Worm (Caenorhabditis elegans) whole organism, young adult: ENCODE measurements around the gene H12I19.115.

Experiments used
- B0019.2 ChIP-seq: fragments of 200-800 bp; sonication (Bioruptor generic); conservative IDR thresholded peaks from 2 replicates; pipeline ENCODE4 v1.3.6; 2022; ENCODE audit warnings: missing genetic modification reagents, missing genetic modification characterization, missing compliant biosample characterization
- B0035.1 ChIP-seq: sonication (generic microtip); optimal IDR thresholded peaks from 2 replicates; lab custom pipeline; 2016; ENCODE audit warnings: missing genetic modification characterization, mild to moderate bottlenecking, missing compliant biosample characterization, missing genotype, missing genetic modification reagents
- F37B4.10 ChIP-seq: fragments of 200-800 bp; sonication (Bioruptor generic); IDR thresholded peaks from 2 replicates; pipeline ENCODE4 v1.3.6; 2022; ENCODE audit warnings: missing genetic modification characterization, missing compliant biosample characterization
- F52B5.7 ChIP-seq: sonication (generic microtip); optimal IDR thresholded peaks from 2 replicates; lab custom pipeline; 2016; ENCODE audit warnings: mild to moderate bottlenecking, missing genetic modification characterization, missing compliant biosample characterization
- F55B11.4 ChIP-seq: sonication (generic microtip); optimal IDR thresholded peaks from 2 replicates; lab custom pipeline; 2016; ENCODE audit warnings: missing compliant biosample characterization, missing genetic modification characterization, borderline replicate concordance; ENCODE audit not compliant: insufficient read depth
- F57C9.4 ChIP-seq: sonication (generic microtip); optimal IDR thresholded peaks from 2 replicates; lab custom pipeline; 2017; ENCODE audit warnings: mild to moderate bottlenecking, missing genetic modification characterization, missing compliant biosample characterization
- T26A5.8 ChIP-seq: sonication (generic microtip); optimal IDR thresholded peaks from 2 replicates; lab custom pipeline; 2016; ENCODE audit warnings: missing genetic modification characterization, missing compliant biosample characterization
- Y67H2A.10 ChIP-seq: fragments of 200-800 bp; sonication (Bioruptor generic); conservative IDR thresholded peaks from 2 replicates; pipeline ENCODE4 v1.3.6; 2022; ENCODE audit warnings: missing genetic modification reagents, missing genetic modification characterization, missing compliant biosample characterization
- Y79H2A.3 ChIP-seq: fragments of 200-800 bp; sonication (Bioruptor generic); conservative IDR thresholded peaks from 2 replicates; pipeline ENCODE4 v1.3.6; 2022; ENCODE audit warnings: missing genetic modification reagents, missing genetic modification characterization, missing compliant biosample characterization
- Y95B8A.8 ChIP-seq: fragments of 200-800 bp; sonication (Bioruptor generic); IDR thresholded peaks from 2 replicates; pipeline ENCODE4 v1.3.6; 2022; ENCODE audit warnings: missing genetic modification reagents, missing genetic modification characterization, missing compliant biosample characterization
- ZK185.1 ChIP-seq: sonication (generic microtip); optimal IDR thresholded peaks from 2 replicates; lab custom pipeline; 2016; ENCODE audit warnings: mild to moderate bottlenecking, missing genetic modification characterization, missing compliant biosample characterization; ENCODE audit not compliant: poor library complexity, severe bottlenecking
- ama-1 ChIP-seq, 3 experiments: fragments of 150-350 bp in 1 of 3; sonication (generic microtip) in 2 of 3; optimal IDR thresholded peaks; 2 replicates each; lab custom pipeline; 2014 to 2018; ENCODE audit warnings: missing biosample characterization in 2 of 3, missing genetic modification characterization in 2 of 3, missing genetic modification reagents in 2 of 3
- athp-1 ChIP-seq: sonication (generic microtip); optimal IDR thresholded peaks from 2 replicates; lab custom pipeline; 2017; ENCODE audit warnings: mild to moderate bottlenecking, missing genetic modification characterization, missing compliant biosample characterization
- ceh-91 ChIP-seq: fragments of 200-800 bp; sonication (Bioruptor generic); IDR thresholded peaks from 2 replicates; pipeline ENCODE4 v1.3.6; 2022; ENCODE audit warnings: missing genetic modification reagents, missing genetic modification characterization, missing compliant biosample characterization
- die-1 ChIP-seq: sonication (generic microtip); optimal IDR thresholded peaks from 2 replicates; lab custom pipeline; 2016; ENCODE audit warnings: missing genotype, mild to moderate bottlenecking, missing genetic modification characterization, missing compliant biosample characterization
- dpff-1 ChIP-seq: sonication (generic microtip); optimal IDR thresholded peaks from 2 replicates; lab custom pipeline; 2017; ENCODE audit warnings: mild to moderate bottlenecking, missing genetic modification characterization, missing compliant biosample characterization
- efl-1 ChIP-seq: fragments of 150-350 bp; optimal IDR thresholded peaks from 2 replicates; lab custom pipeline; 2014; ENCODE audit warnings: missing biosample characterization, missing genetic modification reagents, missing genetic modification characterization
- egl-18 ChIP-seq: fragments of 200-800 bp; sonication (Bioruptor generic); IDR thresholded peaks from 2 replicates; pipeline ENCODE4 v1.3.6; 2022; ENCODE audit warnings: missing genetic modification reagents, missing genetic modification characterization, missing compliant biosample characterization
- hmg-1.2 ChIP-seq: fragments of 200-800 bp; sonication (Bioruptor generic); IDR thresholded peaks from 2 replicates; pipeline ENCODE4 v1.3.6; 2022; ENCODE audit warnings: missing genetic modification reagents, missing genetic modification characterization, missing compliant biosample characterization
- hmg-20 ChIP-seq: fragments of 200-800 bp; sonication (Bioruptor generic); IDR thresholded peaks from 2 replicates; pipeline ENCODE4 v1.3.6; 2022; ENCODE audit warnings: missing genetic modification reagents, missing genetic modification characterization, missing compliant biosample characterization
- let-607 ChIP-seq, 2 experiments: fragments of 200-800 bp in 1 of 2; sonication (Bioruptor generic) in 1 of 2; sonication (generic microtip) in 1 of 2; optimal IDR thresholded peaks; 2 replicates each; lab custom pipeline; 2016 to 2018; ENCODE audit warnings: mild to moderate bottlenecking in 2 of 2, missing compliant biosample characterization in 2 of 2, missing genetic modification characterization in 2 of 2, moderate library complexity in 2 of 2, missing genotype in 1 of 2
- lin-26 ChIP-seq: fragments of 200-800 bp; sonication (Bioruptor generic); IDR thresholded peaks from 2 replicates; pipeline ENCODE4 v1.3.6; 2022; ENCODE audit warnings: missing genetic modification reagents, missing genetic modification characterization, missing compliant biosample characterization
- lir-1 ChIP-seq: fragments of 200-800 bp; sonication (Bioruptor generic); conservative IDR thresholded peaks from 2 replicates; pipeline ENCODE4 v1.3.6; 2022; ENCODE audit warnings: missing genetic modification reagents, missing genetic modification characterization, missing compliant biosample characterization
- madf-6 ChIP-seq: fragments of 200-800 bp; sonication (Bioruptor generic); IDR thresholded peaks from 2 replicates; pipeline ENCODE4 v1.3.6; 2022; ENCODE audit warnings: missing genetic modification reagents, missing genetic modification characterization, missing compliant biosample characterization
- nfyb-1 ChIP-seq: fragments of 200-800 bp; sonication (Bioruptor generic); IDR thresholded peaks from 2 replicates; pipeline ENCODE4 v1.3.6; 2022; ENCODE audit warnings: missing genetic modification reagents, missing genetic modification characterization, missing compliant biosample characterization
- nhr-120 ChIP-seq: fragments of 200-800 bp; sonication (Bioruptor generic); IDR thresholded peaks from 2 replicates; pipeline ENCODE4 v1.3.6; 2022; ENCODE audit warnings: missing genetic modification characterization, missing compliant biosample characterization
- nhr-179 ChIP-seq: sonication (generic microtip); optimal IDR thresholded peaks from 2 replicates; lab custom pipeline; 2016; ENCODE audit warnings: mild to moderate bottlenecking, missing genetic modification characterization, missing compliant biosample characterization
- nhr-80 ChIP-seq: sonication (generic microtip); optimal IDR thresholded peaks from 2 replicates; lab custom pipeline; 2016; ENCODE audit warnings: missing genetic modification characterization, missing compliant biosample characterization
- sea-2 ChIP-seq: fragments of 200-800 bp; sonication (Bioruptor generic); IDR thresholded peaks from 2 replicates; pipeline ENCODE4 v1.3.6; 2022; ENCODE audit warnings: missing genetic modification characterization, missing compliant biosample characterization
- snpc-4 ChIP-seq, 5 experiments: fragments of 150-350 bp in 1 of 5; sonication (generic microtip) in 4 of 5; optimal IDR thresholded peaks; 2 replicates each; lab custom pipeline; 2014 to 2018; ENCODE audit warnings: missing genetic modification characterization in 5 of 5, missing biosample characterization in 3 of 5, antibody characterized with exemption in 2 of 5, mild to moderate bottlenecking in 2 of 5, missing compliant biosample characterization in 2 of 5, missing genotype in 2 of 5, moderate library complexity in 2 of 5, missing genetic modification reagents in 1 of 5
- sptf-2 ChIP-seq: fragments of 200-800 bp; sonication (Bioruptor generic); optimal IDR thresholded peaks from 2 replicates; lab custom pipeline; 2018; ENCODE audit warnings: mild to moderate bottlenecking, missing genetic modification characterization, missing compliant biosample characterization
- tbp1 ChIP-seq: fragments of 200-800 bp; sonication (Bioruptor generic); optimal IDR thresholded peaks from 2 replicates; lab custom pipeline; 2018; ENCODE audit warnings: mild to moderate bottlenecking, missing genetic modification characterization, missing compliant biosample characterization
- unc-62 ChIP-seq: fragments of 150-350 bp; optimal IDR thresholded peaks from 2 replicates; lab custom pipeline; 2014; ENCODE audit warnings: missing biosample characterization, missing genetic modification reagents, missing genetic modification characterization
- ztf-22 ChIP-seq: fragments of 200-800 bp; sonication (Bioruptor generic); optimal IDR thresholded peaks from 2 replicates; lab custom pipeline; 2018; ENCODE audit warnings: mild to moderate bottlenecking, missing genetic modification characterization, moderate library complexity, missing compliant biosample characterization

The H12I19.115 gene

ce11 chrIV:14133400-14133799 is 5.7 kb upstream of the H12I19.115 start:
- TF ChIP-seq T26A5.8 (tag; lab: Kevin White, UChicago) = no peak
- TF ChIP-seq madf-6 (GFP tag; lab: Robert Waterston, UW) = no peak
- TF ChIP-seq egl-18 (GFP tag; lab: Robert Waterston, UW) = no peak
- no peak for TF ChIP-seq lin-26 (GFP tag; lab: Robert Waterston, UW)
- no peak for TF ChIP-seq nhr-120
- no peak for TF ChIP-seq nhr-179
- TF ChIP-seq ceh-91 (GFP tag; lab: Robert Waterston, UW) = no peak
- no peak for TF ChIP-seq B0019.2 (GFP tag; lab: Robert Waterston, UW)
- no peak for TF ChIP-seq hmg-1.2
- TF ChIP-seq nhr-80 (tag; lab: Kevin White, UChicago) = no peak
- TF ChIP-seq, all 124 proteins: peak for 0

DNA sequence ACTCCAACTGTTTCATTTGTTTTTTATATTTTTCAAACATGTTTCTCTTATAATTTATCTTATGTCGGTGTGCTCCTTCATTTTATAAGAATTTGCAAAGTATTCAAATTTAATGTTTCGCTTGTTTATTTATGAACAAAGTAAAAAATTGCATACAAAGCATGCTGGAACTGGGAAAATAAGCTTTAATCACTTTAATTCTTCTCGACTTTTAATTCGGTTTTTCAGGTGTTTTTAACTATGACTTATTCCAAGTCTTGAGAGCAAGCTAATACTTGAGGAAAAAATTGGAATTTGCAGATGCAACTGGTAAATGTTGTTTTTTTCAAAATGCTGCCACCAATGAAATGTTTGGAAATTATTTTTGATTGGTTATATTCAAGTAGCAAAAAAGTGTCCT is 4.1 kb upstream of the H12I19.115 start, which contains the start of gene srz-59:
Gene srz-59 (plus strand): TSS at position 301 of the 400 bp plus-strand sequence.
- TF ChIP-seq unc-62 (GFP tag; lab: Kevin White, UChicago) = no peak
- TF ChIP-seq snpc-4 (GFP tag; optimal IDR thresholded peaks at IDR 0.05; lab: Kevin White, UChicago) = no peak
- peak in 1 of 4 experiments; percentile 10 for TF ChIP-seq snpc-4 (tag; optimal IDR thresholded peaks at IDR 0.05; lab: Kevin White, UChicago)
- no peak for TF ChIP-seq F37B4.10

DNA sequence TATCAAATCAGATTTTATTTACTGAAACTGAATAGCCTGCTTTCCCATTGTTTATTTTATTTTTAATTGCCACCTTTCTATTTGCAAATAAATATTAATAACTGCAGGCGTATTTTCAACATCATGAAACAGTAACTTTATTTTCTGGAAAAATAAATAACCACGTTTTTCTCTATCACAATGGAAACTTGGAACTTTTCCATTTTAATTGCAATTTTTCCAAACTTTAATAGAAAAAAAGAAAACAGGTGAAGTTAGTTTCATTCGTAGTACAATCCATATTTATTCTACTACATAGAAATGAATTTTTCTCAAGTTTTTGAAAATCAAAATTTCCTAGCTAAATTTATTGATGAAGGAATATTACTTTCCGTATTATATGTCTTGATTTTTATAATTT is 1.4 kb upstream of the H12I19.115 start, which contains the start of gene srz-42:
Gene srz-42 (plus strand): TSS at position 301 of the 400 bp plus-strand sequence.
- TF ChIP-seq athp-1 (tag; lab: Kevin White, UChicago) = no peak
- no peak for TF ChIP-seq die-1 (tag; lab: Kevin White, UChicago)
- no peak for TF ChIP-seq ztf-22
- TF ChIP-seq Y67H2A.10 (GFP tag; lab: Robert Waterston, UW) = no peak
- no peak for TF ChIP-seq Y79H2A.3
- TF ChIP-seq ZK185.1 (tag; lab: Kevin White, UChicago) = no peak
- TF ChIP-seq hmg-20 (GFP tag; lab: Robert Waterston, UW) = no peak
- TF ChIP-seq F55B11.4 (tag; lab: Kevin White, UChicago) = no peak

ce11 chrIV:14123956-14124355 is 3.7 kb downstream of the H12I19.115 start, which contains the start of gene nkcc-1:
TSS of gene nkcc-1 (minus strand) at chrIV:14124056.
- TF ChIP-seq F37B4.10 (no peak), let-607 (tag; optimal IDR thresholded peaks at IDR 0.05; lab: Kevin White, UChicago) (no peak), Y95B8A.8 (no peak), ceh-91 (GFP tag; lab: Robert Waterston, UW) (no peak), dpff-1 (tag; lab: Kevin White, UChicago) (no peak), lir-1 (GFP tag; lab: Robert Waterston, UW) (no peak), B0035.1 (tag; lab: Kevin White, UChicago) (no peak), nhr-80 (tag; lab: Kevin White, UChicago) (no peak), Y79H2A.3 (no peak), nhr-179 (no peak), unc-62 (GFP tag; lab: Kevin White, UChicago) (no peak)

DNA sequence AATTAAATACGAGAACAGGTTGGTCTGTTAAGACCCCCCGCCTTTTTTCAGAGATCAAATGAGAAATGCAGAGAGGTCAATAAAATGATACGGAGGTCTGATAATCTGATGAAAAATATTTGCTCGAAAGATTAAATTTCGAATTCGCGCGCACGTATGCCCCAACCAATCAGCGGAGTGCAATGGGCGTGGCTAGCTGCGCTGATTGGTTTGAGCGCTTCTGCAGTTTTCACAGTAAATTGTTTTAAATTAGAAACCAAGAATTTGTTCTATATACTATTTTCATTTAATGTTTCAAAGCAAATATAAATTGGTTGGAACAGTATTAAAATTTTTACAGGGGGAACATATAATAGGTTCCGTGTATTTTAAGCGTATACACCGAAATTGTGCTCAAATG is 8.3 kb downstream of the H12I19.115 start:
- TF ChIP-seq F57C9.4 (tag; lab: Kevin White, UChicago) (no peak), lin-26 (GFP tag; lab: Robert Waterston, UW) (no peak), F52B5.7 (tag; lab: Kevin White, UChicago) (no peak), nfyb-1 (GFP tag; lab: Robert Waterston, UW) (no peak), Y67H2A.10 (GFP tag; lab: Robert Waterston, UW) (no peak), nhr-80 (tag; lab: Kevin White, UChicago) (no peak), tbp1 (GFP tag; lab: Kevin White, UChicago) (no peak), ama-1 (optimal IDR thresholded peaks at IDR 0.05; lab: Kevin White, UChicago) (no peak), ama-1 (GFP tag; optimal IDR thresholded peaks at IDR 0.05; lab: Kevin White, UChicago) (no peak), Y79H2A.3 (no peak), sea-2 (GFP tag; lab: Robert Waterston, UW) (no peak), sptf-2 (GFP tag; lab: Kevin White, UChicago) (no peak), efl-1 (GFP tag; lab: Kevin White, UChicago) (no peak)
- TF ChIP-seq, all 124 proteins: peak for 0
